Worm (Caenorhabditis elegans) whole organism, mixed stage, embryonic: ENCODE results near the gene srw-2.
A peak's percentile ranks its signal among the peaks of the same experiment; 100 is the strongest.

Source experiments
- M03D4.4 ChIP-seq: sonication (generic microtip); optimal IDR thresholded peaks from 2 replicates; lab custom pipeline; 2017; ENCODE audit warnings: mild to moderate bottlenecking, missing genetic modification characterization, missing compliant biosample characterization
- bed-3 ChIP-seq: fragments of 200-800 bp; sonication (Bioruptor generic); optimal IDR thresholded peaks from 3 replicates; lab custom pipeline; 2018; ENCODE audit warnings: mild to moderate bottlenecking, missing genetic modification characterization, moderate library complexity, missing compliant biosample characterization
- blmp-1 ChIP-seq: fragments of 150-350 bp; optimal IDR thresholded peaks from 2 replicates; lab custom pipeline; 2014; ENCODE audit warnings: missing biosample characterization, missing genetic modification characterization
- ceh-43 ChIP-seq: fragments of 200-800 bp; sonication (Bioruptor generic); optimal IDR thresholded peaks from 2 replicates; lab custom pipeline; 2018; ENCODE audit warnings: mild to moderate bottlenecking, missing genetic modification characterization, moderate library complexity, missing compliant biosample characterization
- ces-1 ChIP-seq: fragments of 150-350 bp; optimal IDR thresholded peaks from 2 replicates; lab custom pipeline; 2014; ENCODE audit warnings: missing biosample characterization, missing genetic modification reagents, missing genetic modification characterization
- cnd-1 ChIP-seq: fragments of 200-800 bp; sonication (Bioruptor generic); optimal IDR thresholded peaks from 2 replicates; lab custom pipeline; 2018; ENCODE audit warnings: mild to moderate bottlenecking, missing genetic modification characterization, missing compliant biosample characterization
- elt-1 ChIP-seq: sonication (generic microtip); optimal IDR thresholded peaks from 2 replicates; lab custom pipeline; 2017; ENCODE audit warnings: missing genetic modification characterization, mild to moderate bottlenecking, missing compliant biosample characterization, antibody characterized with exemption, moderate library complexity, borderline replicate concordance; ENCODE audit not compliant: insufficient read depth
- ham-2 ChIP-seq: fragments of 200-800 bp; sonication (Bioruptor generic); optimal IDR thresholded peaks from 2 replicates; lab custom pipeline; 2018; ENCODE audit warnings: mild to moderate bottlenecking, missing genetic modification characterization, missing compliant biosample characterization
- lin-13 ChIP-seq: fragments of 150-350 bp; optimal IDR thresholded peaks from 2 replicates; lab custom pipeline; 2014; ENCODE audit warnings: missing biosample characterization, missing genetic modification characterization
- lsy-2 ChIP-seq: fragments of 150-350 bp; optimal IDR thresholded peaks from 2 replicates; lab custom pipeline; 2014; ENCODE audit warnings: missing biosample characterization, missing genetic modification characterization
- mab-5 ChIP-seq: fragments of 150-350 bp; optimal IDR thresholded peaks from 2 replicates; lab custom pipeline; 2014; ENCODE audit warnings: missing biosample characterization, missing genetic modification characterization
- mls-2 ChIP-seq: sonication (generic microtip); optimal IDR thresholded peaks from 2 replicates; lab custom pipeline; 2016; ENCODE audit warnings: mild to moderate bottlenecking, missing genetic modification characterization, moderate library complexity, missing compliant biosample characterization
- nhr-12 ChIP-seq: fragments of 150-350 bp; optimal IDR thresholded peaks from 2 replicates; lab custom pipeline; 2014; ENCODE audit warnings: missing biosample characterization, missing genetic modification characterization
- nhr-2 ChIP-seq: fragments of 150-350 bp; optimal IDR thresholded peaks from 2 replicates; lab custom pipeline; 2014; ENCODE audit warnings: missing biosample characterization, missing genetic modification characterization
- nhr-237 ChIP-seq: fragments of 150-350 bp; optimal IDR thresholded peaks from 2 replicates; lab custom pipeline; 2014; ENCODE audit warnings: missing biosample characterization, missing genetic modification characterization
- nhr-28 ChIP-seq: fragments of 150-350 bp; optimal IDR thresholded peaks from 2 replicates; lab custom pipeline; 2014; ENCODE audit warnings: missing biosample characterization, missing genetic modification characterization
- nhr-76 ChIP-seq: sonication (generic microtip); optimal IDR thresholded peaks from 2 replicates; lab custom pipeline; 2017; ENCODE audit warnings: missing biosample characterization, missing genetic modification characterization
- pha-4 ChIP-seq: fragments of 150-350 bp; optimal IDR thresholded peaks from 2 replicates; lab custom pipeline; 2018; ENCODE audit warnings: missing biosample characterization, missing genetic modification reagents, missing genetic modification characterization
- sem-2 ChIP-seq: fragments of 200-800 bp; sonication (Bioruptor generic); optimal IDR thresholded peaks from 2 replicates; lab custom pipeline; 2018; ENCODE audit warnings: mild to moderate bottlenecking, missing genetic modification characterization, missing compliant biosample characterization
- snpc-4 ChIP-seq: fragments of 150-350 bp; optimal IDR thresholded peaks from 2 replicates; lab custom pipeline; 2014; ENCODE audit warnings: missing biosample characterization, missing genetic modification characterization
- tbx-8 ChIP-seq: fragments of 200-800 bp; sonication (Bioruptor generic); optimal IDR thresholded peaks from 2 replicates; lab custom pipeline; 2018; ENCODE audit warnings: mild to moderate bottlenecking, missing genetic modification characterization, moderate library complexity, missing compliant biosample characterization
- unc-120 ChIP-seq: sonication (generic microtip); optimal IDR thresholded peaks from 2 replicates; lab custom pipeline; 2017; ENCODE audit warnings: missing genetic modification characterization, missing compliant biosample characterization; ENCODE audit not compliant: poor library complexity, severe bottlenecking
- unc-39 ChIP-seq: fragments of 150-350 bp; optimal IDR thresholded peaks from 2 replicates; lab custom pipeline; 2014; ENCODE audit warnings: missing biosample characterization, missing genetic modification characterization
- zip-8 ChIP-seq: fragments of 150-350 bp; optimal IDR thresholded peaks from 2 replicates; lab custom pipeline; 2014; ENCODE audit warnings: missing biosample characterization, missing genetic modification characterization
- ztf-11 ChIP-seq: fragments of 150-350 bp; optimal IDR thresholded peaks from 2 replicates; lab custom pipeline; 2014; ENCODE audit warnings: missing biosample characterization, missing genetic modification characterization

The srw-2 gene

DNA sequence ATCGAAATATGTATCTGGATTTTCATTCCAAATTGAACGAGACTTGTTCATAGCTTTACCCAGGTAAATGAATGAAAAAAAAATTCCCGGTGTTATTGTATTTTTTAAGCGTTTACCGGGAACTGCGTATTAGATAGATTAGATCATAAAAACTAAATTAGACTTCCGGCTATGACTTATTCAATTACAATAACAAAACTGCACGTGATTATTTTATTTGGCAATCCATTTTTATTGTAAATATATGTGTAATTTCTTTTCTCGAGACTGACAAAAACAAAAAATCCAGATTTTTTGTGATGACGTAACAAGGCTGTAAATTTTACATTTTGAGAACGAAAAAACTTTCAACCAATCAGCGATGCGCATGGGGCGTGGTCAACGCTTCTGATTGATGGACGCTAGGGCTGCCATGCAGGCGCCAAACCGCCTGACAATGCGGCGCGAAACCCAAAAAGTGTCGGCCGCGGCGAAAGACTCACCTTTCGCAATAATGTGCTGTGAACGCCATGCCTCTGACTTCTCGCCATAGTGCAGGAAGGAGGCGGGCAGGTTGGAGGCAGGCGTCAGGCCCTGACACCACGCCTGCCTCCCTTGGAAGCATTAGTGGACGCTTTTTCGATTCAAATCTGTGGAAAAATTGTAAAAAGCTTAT, 8.9 kb upstream of the srw-2 start, which contains the start of gene srh-36:
srh-36 (minus strand) TSS at position 51 of the 655 bp plus-strand sequence.
- TF ChIP-seq zip-8 (tag; lab: Kevin White, UChicago) = peak; percentile 59
- no peak for TF ChIP-seq nhr-12 (tag; lab: Kevin White, UChicago)

DNA sequence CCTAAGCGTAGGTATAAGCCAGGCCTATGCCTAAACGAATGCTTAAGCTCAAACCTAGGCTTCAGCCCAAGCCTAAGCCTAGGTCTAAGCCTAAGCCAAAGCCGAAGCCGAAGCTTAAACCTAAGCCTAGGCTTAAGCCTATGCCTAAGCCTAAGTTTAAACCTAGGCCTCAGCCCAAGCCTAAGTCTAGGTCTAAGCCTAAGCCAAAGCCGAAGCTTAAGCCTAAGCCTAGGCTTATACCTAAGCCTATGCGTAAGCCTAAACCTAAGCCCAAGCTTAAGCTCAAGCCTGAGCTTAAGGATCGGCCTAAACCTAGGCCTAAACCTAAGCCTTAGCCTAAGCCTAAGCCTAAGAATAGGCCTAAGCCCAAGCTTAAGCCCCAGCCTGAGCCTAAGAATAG, 4.7 kb upstream of the srw-2 start:
- no peak for TF ChIP-seq ztf-11 (tag; lab: Kevin White, UChicago)
- peak; percentile 64 for TF ChIP-seq ham-2

- TF ChIP-seq ces-1 (GFP tag; lab: Kevin White, UChicago) = peak; percentile 33
- TF ChIP-seq ceh-43 (GFP tag; lab: Kevin White, UChicago) = no peak
- TF ChIP-seq ztf-11 (tag; lab: Kevin White, UChicago) = no peak
These were observed 3.9 kb upstream of the srw-2 start, which contains the start of gene T03D3.5 for ce11 chrV:2826815-2827214. Gene T03D3.5 (minus strand): TSS chrV:2826835.

DNA sequence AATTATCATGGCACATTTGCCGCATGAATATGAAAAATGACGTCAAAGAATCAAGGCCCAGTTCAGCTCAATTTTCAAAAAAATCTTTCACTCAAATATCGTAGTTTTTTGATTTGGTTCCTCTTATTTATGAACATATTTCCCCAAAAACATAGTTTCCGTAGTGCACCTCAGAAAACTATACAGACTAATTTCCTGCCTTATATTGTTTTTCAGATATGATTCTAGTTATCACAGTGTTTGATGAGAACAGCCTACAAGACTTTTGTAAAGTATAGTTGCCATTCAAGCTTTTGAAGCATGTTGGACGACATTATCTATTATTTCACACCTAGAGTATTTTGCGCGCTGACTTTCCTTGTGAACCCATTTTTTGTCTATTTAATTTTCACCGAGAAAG, 2.0 kb downstream of the srw-2 start, which contains the start of gene srj-50:
srj-50 (plus strand) TSS at position 301 of the 400 bp plus-strand sequence.
- TF ChIP-seq unc-39 = no peak
- TF ChIP-seq nhr-76 (tag; lab: Kevin White, UChicago) = no peak
- TF ChIP-seq tbx-8 (GFP tag; lab: Kevin White, UChicago) = no peak
- TF ChIP-seq nhr-28 (tag; lab: Kevin White, UChicago) = no peak
- TF ChIP-seq mab-5 (tag; lab: Kevin White, UChicago) = no peak
- no peak for TF ChIP-seq zip-8 (tag; lab: Kevin White, UChicago)
- TF ChIP-seq lsy-2 (tag; lab: Kevin White, UChicago) = no peak
- TF ChIP-seq nhr-2 (tag; lab: Kevin White, UChicago) = no peak
- TF ChIP-seq pha-4 (tag; lab: Kevin White, UChicago) = no peak
- no peak for TF ChIP-seq mls-2 (tag; lab: Kevin White, UChicago)
- no peak for TF ChIP-seq nhr-237 (tag; lab: Kevin White, UChicago)
- no peak for TF ChIP-seq M03D4.4 (tag; lab: Kevin White, UChicago)
- no peak for TF ChIP-seq ces-1 (GFP tag; lab: Kevin White, UChicago)
- TF ChIP-seq lin-13 (tag; lab: Kevin White, UChicago) = no peak
- TF ChIP-seq blmp-1 (tag; lab: Kevin White, UChicago) = no peak
- no peak for TF ChIP-seq unc-120 (tag; lab: Kevin White, UChicago)
- TF ChIP-seq cnd-1 (tag; lab: Kevin White, UChicago) = no peak
- no peak for TF ChIP-seq elt-1
- no peak for TF ChIP-seq sem-2
- TF ChIP-seq, all 35 proteins: peak for 0

- TF ChIP-seq bed-3 (GFP tag; lab: Kevin White, UChicago) (no peak), mls-2 (tag; lab: Kevin White, UChicago) (no peak), lin-13 (tag; lab: Kevin White, UChicago) (no peak), ces-1 (GFP tag; lab: Kevin White, UChicago) (no peak), zip-8 (tag; lab: Kevin White, UChicago) (no peak), snpc-4 (tag; lab: Kevin White, UChicago) (no peak), unc-120 (tag; lab: Kevin White, UChicago) (no peak), pha-4 (tag; lab: Kevin White, UChicago) (no peak), elt-1 (no peak)
These were observed 5.8 kb downstream of the srw-2 start, which contains the start of gene srj-45 for ce11 chrV:2836501-2836900. Gene srj-45 (minus strand): TSS chrV:2836601.

- TF ChIP-seq ham-2 = no peak
- TF ChIP-seq bed-3 (GFP tag; lab: Kevin White, UChicago) = no peak
- no peak for TF ChIP-seq nhr-237 (tag; lab: Kevin White, UChicago)
- TF ChIP-seq unc-120 (tag; lab: Kevin White, UChicago) = no peak
- TF ChIP-seq nhr-76 (tag; lab: Kevin White, UChicago) = no peak
- no peak for TF ChIP-seq ztf-11 (tag; lab: Kevin White, UChicago)
- no peak for TF ChIP-seq mls-2 (tag; lab: Kevin White, UChicago)
These were observed 15.1 kb downstream of the srw-2 start, which contains the start of gene srj-44 for ce11 chrV:2845771-2846170. Gene srj-44 (minus strand): TSS chrV:2845871.
